Worm (Caenorhabditis elegans): ENCODE results near the gene vem-1.

The vem-1 gene

ce11 chrX:8053008-8053441 is 35.3 kb downstream of the vem-1 start:
- TF ChIP-seq fkh-2 (tag; optimal IDR thresholded peaks at IDR 0.05), result no peak
- TF ChIP-seq nhr-237 (tag; optimal IDR thresholded peaks at IDR 0.05), result no peak
- no peak for TF ChIP-seq egl-5 (tag; optimal IDR thresholded peaks at IDR 0.05)
- TF ChIP-seq nfya-1 (tag; optimal IDR thresholded peaks at IDR 0.05; ENCODE audit: insufficient read depth), result peak; percentile 19
- peak; percentile 49 for TF ChIP-seq ceh-28 (tag; optimal IDR thresholded peaks at IDR 0.05)
- no peak for TF ChIP-seq elt-3 (tag; optimal IDR thresholded peaks at IDR 0.05)
- no peak for TF ChIP-seq hmg-11 (tag; optimal IDR thresholded peaks at IDR 0.05)

ce11 chrX:8052055-8052454 is 36.3 kb downstream of the vem-1 start:
- TF ChIP-seq nhr-43 (tag; optimal IDR thresholded peaks at IDR 0.05; ENCODE audit: poor library complexity, severe bottlenecking) (no peak), lin-39 (tag; optimal IDR thresholded peaks at IDR 0.05) (no peak), mdl-1 (tag; optimal IDR thresholded peaks at IDR 0.05) (no peak)

ce11 chrX:8048637-8049036 is 39.7 kb downstream of the vem-1 start:
- no peak for TF ChIP-seq unc-62 (GFP tag; optimal IDR thresholded peaks at IDR 0.05)
- TF ChIP-seq elt-1 (tag; optimal IDR thresholded peaks at IDR 0.05), result no peak
- TF ChIP-seq egl-5 (tag; optimal IDR thresholded peaks at IDR 0.05), result no peak
- TF ChIP-seq snpc-4 (tag; optimal IDR thresholded peaks at IDR 0.05), result no peak
- peak; percentile 40 for TF ChIP-seq nhr-25 (tag; optimal IDR thresholded peaks at IDR 0.05)
- TF ChIP-seq nhr-43 (tag; optimal IDR thresholded peaks at IDR 0.05; ENCODE audit: poor library complexity, severe bottlenecking), result peak; percentile 29
- TF ChIP-seq ceh-28 (tag; optimal IDR thresholded peaks at IDR 0.05), result peak; percentile 81
- no peak for TF ChIP-seq pha-4 (tag; optimal IDR thresholded peaks at IDR 0.05)

- TF ChIP-seq mdl-1 (tag; optimal IDR thresholded peaks at IDR 0.05), result no peak
- no peak for TF ChIP-seq elt-1 (tag; optimal IDR thresholded peaks at IDR 0.05)
- TF ChIP-seq nhr-23 (tag; optimal IDR thresholded peaks at IDR 0.05), result peak; percentile 10
Measured at ce11 chrX:8045152-8045551, 43.2 kb downstream of the vem-1 start, which contains the start of gene C18A11.4. Gene C18A11.4, plus strand, starts transcription at chrX:8045518.

ce11 chrX:8040967-8041366 is 47.4 kb downstream of the vem-1 start, which contains the start of gene xol-1:
Gene xol-1, plus strand, starts transcription at chrX:8041313.
- TF ChIP-seq nhr-77 (tag; optimal IDR thresholded peaks at IDR 0.05), result no peak
- no peak for TF ChIP-seq fkh-2 (tag; optimal IDR thresholded peaks at IDR 0.05)
- no peak for TF ChIP-seq ztf-4 (tag; optimal IDR thresholded peaks at IDR 0.05)
- no peak for TF ChIP-seq nhr-237 (tag; optimal IDR thresholded peaks at IDR 0.05)
- TF ChIP-seq elt-3 (tag; optimal IDR thresholded peaks at IDR 0.05), result no peak
- TF ChIP-seq ceh-9 (tag; optimal IDR thresholded peaks at IDR 0.05), result no peak
- no peak for TF ChIP-seq nhr-76 (tag; optimal IDR thresholded peaks at IDR 0.05)
- TF ChIP-seq egl-27 (tag; optimal IDR thresholded peaks at IDR 0.05), result no peak
- TF ChIP-seq ceh-82 (tag; optimal IDR thresholded peaks at IDR 0.05), result no peak
- TF ChIP-seq snpc-4 (tag; optimal IDR thresholded peaks at IDR 0.05), result no peak
- no peak for TF ChIP-seq ZK546.5 (tag; optimal IDR thresholded peaks at IDR 0.05)
- TF ChIP-seq hmg-11 (tag; optimal IDR thresholded peaks at IDR 0.05), result no peak
